Fruit fly (Drosophila melanogaster) whole organism, prepupa: ENCODE data around the gene Pex5.

Source experiments
- CG10631 ChIP-seq: fragments of 200-800 bp; sonication (Bioruptor generic); optimal IDR thresholded peaks from 2 replicates; lab custom pipeline; 2016; ENCODE audit warnings: missing biosample characterization, missing genetic modification characterization
- CG11294 ChIP-seq: fragments of 200-800 bp; sonication (Bioruptor generic); IDR thresholded peaks from 2 replicates; pipeline ENCODE4 v1.3.6; 2022; ENCODE audit warnings: missing biosample characterization, missing genetic modification characterization
- CG11902 ChIP-seq: fragments of 200-800 bp; sonication (Bioruptor generic); optimal IDR thresholded peaks from 3 replicates; lab custom pipeline; 2016; ENCODE audit warnings: missing biosample characterization, missing genetic modification characterization
- CG15336 ChIP-seq: fragments of 200-800 bp; sonication (Bioruptor generic); IDR thresholded peaks from 2 replicates; pipeline ENCODE4 v1.3.6; 2022; ENCODE audit warnings: missing biosample characterization, missing genetic modification characterization
- CG1621 ChIP-seq: fragments of 200-800 bp; sonication (Bioruptor generic); optimal IDR thresholded peaks from 3 replicates; lab custom pipeline; 2018; ENCODE audit warnings: missing biosample characterization, mild to moderate bottlenecking, missing genetic modification characterization
- CG16779 ChIP-seq: fragments of 200-800 bp; sonication (Bioruptor generic); optimal IDR thresholded peaks from 3 replicates; lab custom pipeline; 2017; ENCODE audit warnings: missing biosample characterization, mild to moderate bottlenecking, missing genetic modification characterization
- CG31627 ChIP-seq: fragments of 200-800 bp; sonication (Bioruptor generic); optimal IDR thresholded peaks from 3 replicates; lab custom pipeline; 2016; ENCODE audit warnings: missing biosample characterization, missing genetic modification characterization
- CG32006 ChIP-seq: fragments of 200-800 bp; sonication (Bioruptor generic); optimal IDR thresholded peaks from 3 replicates; lab custom pipeline; 2017; ENCODE audit warnings: missing biosample characterization, mild to moderate bottlenecking, missing genetic modification characterization
- CG34406 ChIP-seq: fragments of 200-800 bp; sonication (Bioruptor generic); optimal IDR thresholded peaks from 3 replicates; lab custom pipeline; 2016; ENCODE audit warnings: missing biosample characterization, missing genetic modification characterization
- CG3919 ChIP-seq: fragments of 200-800 bp; sonication (Bioruptor generic); optimal IDR thresholded peaks from 3 replicates; lab custom pipeline; 2016; ENCODE audit warnings: missing biosample characterization, missing genetic modification characterization
- CG6163 ChIP-seq: fragments of 200-800 bp; sonication (Bioruptor generic); IDR thresholded peaks from 3 replicates; pipeline ENCODE4 v1.3.6; 2022; ENCODE audit warnings: missing biosample characterization, missing genetic modification characterization
- CG6276 ChIP-seq: fragments of 200-800 bp; sonication (Bioruptor generic); optimal IDR thresholded peaks from 2 replicates; lab custom pipeline; 2017; ENCODE audit warnings: missing biosample characterization, mild to moderate bottlenecking, missing genetic modification characterization
- CG6792 ChIP-seq: fragments of 200-800 bp; sonication (Bioruptor generic); optimal IDR thresholded peaks from 3 replicates; lab custom pipeline; 2016; ENCODE audit warnings: missing biosample characterization, missing genetic modification characterization
- CG7368 ChIP-seq: fragments of 200-800 bp; sonication (Bioruptor generic); optimal IDR thresholded peaks from 3 replicates; lab custom pipeline; 2016; ENCODE audit warnings: missing biosample characterization, missing genetic modification characterization
- CG8119 ChIP-seq: fragments of 200-800 bp; sonication (Bioruptor generic); IDR thresholded peaks from 3 replicates; pipeline ENCODE4 v1.3.6; 2022; ENCODE audit warnings: missing biosample characterization, missing genetic modification characterization
- CG8319 ChIP-seq: fragments of 200-800 bp; sonication (Bioruptor generic); optimal IDR thresholded peaks from 3 replicates; lab custom pipeline; 2016; ENCODE audit warnings: missing biosample characterization, missing genetic modification characterization
- CG8632 ChIP-seq: fragments of 200-800 bp; sonication (Bioruptor generic); optimal IDR thresholded peaks from 3 replicates; lab custom pipeline; 2016; ENCODE audit warnings: missing biosample characterization, missing genetic modification characterization
- CG9139 ChIP-seq: fragments of 200-800 bp; sonication (Bioruptor generic); optimal IDR thresholded peaks from 3 replicates; lab custom pipeline; 2017; ENCODE audit warnings: missing biosample characterization, mild to moderate bottlenecking, missing genetic modification characterization
- Eip78C ChIP-seq: fragments of 200-800 bp; sonication (Bioruptor generic); peaks from one replicate; lab custom pipeline; 2016; ENCODE audit warnings: missing biosample characterization, missing genetic modification characterization
- Eip93F ChIP-seq: fragments of 200-800 bp; sonication (Bioruptor generic); optimal IDR thresholded peaks from 2 replicates; lab custom pipeline; 2016; ENCODE audit warnings: missing biosample characterization, mild to moderate bottlenecking, missing genetic modification characterization
- Ets21C ChIP-seq: fragments of 200-800 bp; sonication (Bioruptor generic); optimal IDR thresholded peaks from 3 replicates; lab custom pipeline; 2016; ENCODE audit warnings: missing biosample characterization, missing genetic modification characterization
- Ets96B ChIP-seq: fragments of 200-800 bp; optimal IDR thresholded peaks from 2 replicates; lab custom pipeline; 2019; ENCODE audit warnings: missing biosample characterization, mild to moderate bottlenecking, missing genetic modification characterization, moderate library complexity
- Gug ChIP-seq: fragments of 200-800 bp; sonication (Bioruptor generic); IDR thresholded peaks from 2 replicates; pipeline ENCODE4 v1.3.6; 2022; ENCODE audit warnings: missing biosample characterization, missing genetic modification characterization
- Hr38 ChIP-seq: sonication (Bioruptor generic); optimal IDR thresholded peaks from 2 replicates; lab custom pipeline; 2016; ENCODE audit warnings: missing biosample characterization, missing genetic modification characterization
- Hr39 ChIP-seq: fragments of 200-800 bp; sonication (Bioruptor generic); optimal IDR thresholded peaks from 2 replicates; lab custom pipeline; 2016; ENCODE audit warnings: missing biosample characterization, missing genetic modification characterization
- Hr4 ChIP-seq: fragments of 200-800 bp; sonication (Bioruptor generic); optimal IDR thresholded peaks from 3 replicates; lab custom pipeline; 2016; ENCODE audit warnings: missing biosample characterization, missing genetic modification characterization
- Lpt ChIP-seq: fragments of 200-800 bp; sonication (Bioruptor generic); optimal IDR thresholded peaks from 3 replicates; lab custom pipeline; 2016; ENCODE audit warnings: missing biosample characterization, missing genetic modification characterization
- OdsH ChIP-seq: fragments of 200-800 bp; sonication (Bioruptor generic); optimal IDR thresholded peaks from 3 replicates; lab custom pipeline; 2016; ENCODE audit warnings: missing biosample characterization, missing genetic modification characterization
- Sox102F ChIP-seq: fragments of 200-800 bp; sonication (Bioruptor generic); optimal IDR thresholded peaks from 2 replicates; lab custom pipeline; 2016; ENCODE audit warnings: missing biosample characterization, mild to moderate bottlenecking, missing genetic modification characterization
- achi ChIP-seq: fragments of 200-800 bp; sonication (Bioruptor generic); optimal IDR thresholded peaks from 3 replicates; lab custom pipeline; 2016; ENCODE audit warnings: missing biosample characterization, missing genetic modification characterization
- acj6 ChIP-seq: fragments of 200-800 bp; sonication (Bioruptor generic); optimal IDR thresholded peaks from 3 replicates; lab custom pipeline; 2016; ENCODE audit warnings: missing biosample characterization, missing genetic modification characterization
- cyc ChIP-seq: fragments of 200-800 bp; sonication (Bioruptor generic); optimal IDR thresholded peaks from 3 replicates; lab custom pipeline; 2016; ENCODE audit warnings: missing biosample characterization, missing genetic modification characterization
- dsx ChIP-seq: fragments of 200-800 bp; optimal IDR thresholded peaks from 3 replicates; lab custom pipeline; 2019; ENCODE audit warnings: missing biosample characterization, mild to moderate bottlenecking, missing genetic modification characterization, moderate library complexity; ENCODE audit not compliant: poor library complexity, severe bottlenecking
- eg ChIP-seq: fragments of 200-800 bp; sonication (Bioruptor generic); IDR thresholded peaks from 3 replicates; pipeline ENCODE4 v1.3.6; 2022; ENCODE audit warnings: missing biosample characterization, missing genetic modification characterization
- esn ChIP-seq: fragments of 200-800 bp; sonication (Bioruptor generic); optimal IDR thresholded peaks from 2 replicates; lab custom pipeline; 2016; ENCODE audit warnings: missing biosample characterization, mild to moderate bottlenecking, missing genetic modification characterization, moderate library complexity
- fd59A ChIP-seq: fragments of 200-800 bp; sonication (Bioruptor generic); optimal IDR thresholded peaks from 2 replicates; lab custom pipeline; 2017; ENCODE audit warnings: missing biosample characterization, mild to moderate bottlenecking, missing genetic modification characterization, missing genetic modification reagents
- fkh ChIP-seq: fragments of 200-800 bp; sonication (Bioruptor generic); optimal IDR thresholded peaks from 3 replicates; lab custom pipeline; 2017; ENCODE audit warnings: missing biosample characterization, mild to moderate bottlenecking, missing genetic modification characterization, moderate library complexity
- lz ChIP-seq: fragments of 200-800 bp; sonication (Bioruptor generic); optimal IDR thresholded peaks from 3 replicates; lab custom pipeline; 2016; ENCODE audit warnings: missing biosample characterization, missing genetic modification characterization
- net ChIP-seq: fragments of 200-800 bp; sonication (Bioruptor generic); optimal IDR thresholded peaks from 3 replicates; lab custom pipeline; 2016; ENCODE audit warnings: missing biosample characterization, missing genetic modification characterization
- pdm3 ChIP-seq: fragments of 200-800 bp; sonication (Bioruptor generic); optimal IDR thresholded peaks from 3 replicates; lab custom pipeline; 2016; ENCODE audit warnings: missing biosample characterization, missing genetic modification characterization
- salr ChIP-seq, 2 experiments: fragments of 200-800 bp; sonication (Bioruptor generic); optimal IDR thresholded peaks; 3 replicates each; lab custom pipeline; 2016 to 2018; ENCODE audit warnings: missing biosample characterization in 2 of 2, missing genetic modification characterization in 2 of 2, mild to moderate bottlenecking in 1 of 2
- spab ChIP-seq: fragments of 200-800 bp; sonication (Bioruptor generic); optimal IDR thresholded peaks from 2 replicates; lab custom pipeline; 2017; ENCODE audit warnings: missing biosample characterization, mild to moderate bottlenecking, missing genetic modification characterization, missing genetic modification reagents
- ss ChIP-seq, 2 experiments: fragments of 200-800 bp; sonication (Bioruptor generic); optimal IDR thresholded peaks; 2 replicates in 1 of 2; 3 replicates in 1 of 2; lab custom pipeline; 2017 to 2018; ENCODE audit warnings: mild to moderate bottlenecking in 2 of 2, missing biosample characterization in 2 of 2, missing genetic modification characterization in 2 of 2, moderate library complexity in 1 of 2
- svp ChIP-seq: fragments of 200-800 bp; sonication (Bioruptor generic); peaks from one replicate; lab custom pipeline; 2016; ENCODE audit warnings: missing biosample characterization, missing genetic modification characterization
- topi ChIP-seq: fragments of 200-800 bp; sonication (Bioruptor generic); optimal IDR thresholded peaks from 3 replicates; lab custom pipeline; 2016; ENCODE audit warnings: missing biosample characterization, missing genetic modification characterization
- vri ChIP-seq: fragments of 200-800 bp; sonication (Bioruptor generic); optimal IDR thresholded peaks from 3 replicates; lab custom pipeline; 2016; ENCODE audit warnings: missing biosample characterization, mild to moderate bottlenecking, missing genetic modification characterization

Gene Pex5

DNA sequence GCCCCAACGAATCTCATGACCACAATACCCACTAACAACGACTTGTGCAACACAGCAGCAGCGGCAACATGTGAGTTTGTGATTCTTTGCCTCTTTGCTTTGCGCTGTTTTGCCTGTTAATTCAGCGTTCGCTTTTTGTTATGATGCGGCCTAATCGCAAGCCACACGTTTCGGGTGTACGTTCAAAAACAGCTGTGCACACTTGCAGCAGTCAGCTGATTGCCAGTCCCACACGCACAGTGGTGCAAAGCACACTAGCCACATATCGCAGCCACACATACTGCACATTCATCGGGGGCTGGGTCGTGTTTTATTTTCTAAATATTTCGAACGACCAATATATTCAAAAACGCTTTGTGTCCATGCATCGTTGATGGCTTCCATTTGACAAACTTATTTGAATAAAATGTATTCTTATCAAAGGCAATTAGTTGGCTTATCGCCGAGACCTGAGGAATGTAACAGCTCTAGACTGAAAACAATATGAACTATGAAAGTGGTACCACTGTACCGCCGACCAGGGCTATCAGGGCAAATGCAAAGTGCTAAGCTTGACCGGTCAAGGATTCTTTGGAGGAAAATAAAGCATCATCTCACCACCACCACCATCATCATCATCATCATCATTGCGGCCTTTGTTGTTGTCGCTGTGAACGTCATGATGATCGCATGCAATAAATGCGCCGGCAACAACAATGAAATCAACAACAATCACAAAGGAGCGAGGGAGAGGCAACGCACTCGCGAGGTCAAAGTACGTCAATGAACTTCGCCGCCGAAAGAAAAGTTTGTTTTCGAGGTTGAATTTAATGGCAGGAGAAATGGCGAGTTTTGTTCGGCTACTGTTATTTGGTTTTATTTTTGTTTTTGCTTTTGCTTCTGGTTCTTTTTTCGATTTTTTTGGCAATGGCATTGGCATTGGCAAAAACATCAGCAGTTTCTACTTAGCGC is 42.7 kb downstream of the Pex5 start (continued):
- TF ChIP-seq Gug (GFP tag; lab: Robert Waterston, UW) (no peak), ss (GFP tag; optimal IDR thresholded peaks at IDR 0.05; lab: Kevin White, UChicago) (peak; percentile 33 to 69), CG9139 (GFP tag; lab: Kevin White, UChicago) (peak; percentile 23), lz (GFP tag; lab: Kevin White, UChicago) (peak; percentile 60), CG31627 (GFP tag; lab: Kevin White, UChicago) (peak; percentile 65), Ets96B (peak; percentile 60), salr (GFP tag; optimal IDR thresholded peaks at IDR 0.05; lab: Kevin White, UChicago) (peak; percentile 32 to 45), fd59A (GFP tag; lab: Kevin White, UChicago) (peak; percentile 48), CG7368 (GFP tag; lab: Kevin White, UChicago) (peak; percentile 52), Eip78C (GFP tag; lab: Kevin White, UChicago) (peak; percentile 91), Lpt (GFP tag; lab: Kevin White, UChicago) (no peak), Hr38 (GFP tag; lab: Kevin White, UChicago) (no peak), Eip93F (GFP tag; lab: Kevin White, UChicago) (no peak), CG10631 (GFP tag; lab: Kevin White, UChicago) (peak; percentile 63), Sox102F (GFP tag; lab: Kevin White, UChicago) (peak; percentile 63), dsx (GFP tag; lab: Kevin White, UChicago) (peak; percentile 9), eg (GFP tag; lab: Robert Waterston, UW) (0 out of 3 replicates have a peak, but pooled peaks have one; percentile 38), CG11294 (GFP tag; lab: Robert Waterston, UW) (no peak; the same call in 1 of the 2 replicates), OdsH (peak; percentile 53), CG1621 (tag; lab: Kevin White, UChicago) (peak; percentile 49), Hr4 (GFP tag; lab: Kevin White, UChicago) (peak; percentile 50), CG16779 (tag; lab: Kevin White, UChicago) (peak; percentile 29), CG11902 (peak; percentile 49), CG8119 (GFP tag; lab: Robert Waterston, UW) (peak; percentile 52), spab (GFP tag; lab: Kevin White, UChicago) (peak; percentile 18), svp (GFP tag; lab: Kevin White, UChicago) (peak; percentile 91), CG34406 (GFP tag; lab: Kevin White, UChicago) (peak; percentile 54), vri (GFP tag; lab: Kevin White, UChicago) (no peak), esn (GFP tag; lab: Kevin White, UChicago) (peak; percentile 74)

DNA sequence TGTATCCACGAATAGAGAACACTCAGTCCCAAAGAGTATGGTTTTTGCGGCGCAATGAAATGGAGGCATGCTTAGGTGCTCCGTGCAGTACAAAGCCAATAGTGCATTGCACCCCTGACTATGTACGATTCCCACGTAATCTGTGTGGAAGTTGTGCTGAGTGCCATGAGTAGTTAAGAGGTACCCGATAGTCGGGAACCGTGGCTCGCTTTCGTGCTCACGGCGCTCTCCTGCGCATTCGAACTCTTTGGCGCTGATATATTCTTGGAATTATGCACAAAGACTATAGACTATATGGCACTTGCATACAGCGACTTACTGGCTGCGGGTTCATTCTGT is 44.3 kb downstream of the Pex5 start:
- TF ChIP-seq CG6276 (GFP tag; lab: Kevin White, UChicago) = peak; percentile 22
- TF ChIP-seq esn (GFP tag; lab: Kevin White, UChicago) = peak; percentile 82
- no peak for TF ChIP-seq Hr38 (GFP tag; lab: Kevin White, UChicago)
- TF ChIP-seq achi (GFP tag; lab: Kevin White, UChicago) = peak; percentile 69
- TF ChIP-seq CG8319 (GFP tag; lab: Kevin White, UChicago) = peak; percentile 64
- peak; percentile 75 for TF ChIP-seq pdm3 (GFP tag; lab: Kevin White, UChicago)
- TF ChIP-seq Gug (GFP tag; lab: Robert Waterston, UW) = peak; percentile 60
- peak; percentile 76 for TF ChIP-seq CG3919 (GFP tag; lab: Kevin White, UChicago)
- peak; percentile 71 for TF ChIP-seq CG32006 (GFP tag; lab: Kevin White, UChicago)
- TF ChIP-seq Ets21C = peak; percentile 72
- TF ChIP-seq CG8119 (GFP tag; lab: Robert Waterston, UW) = peak; percentile 62; the same call in 2 of the 3 replicates
- TF ChIP-seq acj6 = peak; percentile 79
- peak; percentile 51 for TF ChIP-seq Hr4 (GFP tag; lab: Kevin White, UChicago)
- TF ChIP-seq CG16779 (tag; lab: Kevin White, UChicago) = peak; percentile 48
- TF ChIP-seq CG6792 = peak; percentile 81
- TF ChIP-seq CG31627 (GFP tag; lab: Kevin White, UChicago) = peak; percentile 81
- peak; percentile 69 for TF ChIP-seq Sox102F (GFP tag; lab: Kevin White, UChicago)
- no peak for TF ChIP-seq fkh (GFP tag; lab: Kevin White, UChicago)
- peak; percentile 64 for TF ChIP-seq CG15336 (GFP tag; lab: Robert Waterston, UW)
- TF ChIP-seq CG11902 = peak; percentile 55
- peak; percentile 82 for TF ChIP-seq Hr39 (GFP tag; lab: Kevin White, UChicago)
- TF ChIP-seq topi (GFP tag; lab: Kevin White, UChicago) = peak; percentile 84
- TF ChIP-seq net (GFP tag; lab: Kevin White, UChicago) = peak; percentile 71
- TF ChIP-seq salr (GFP tag; optimal IDR thresholded peaks at IDR 0.05; lab: Kevin White, UChicago) = peak in 1 of 2 experiments; percentile 42
- peak; percentile 66 for TF ChIP-seq CG6163 (GFP tag; lab: Robert Waterston, UW)
- TF ChIP-seq CG11294 (GFP tag; lab: Robert Waterston, UW) = peak; percentile 49; the same call in 1 of the 2 replicates
- peak; percentile 80 for TF ChIP-seq lz (GFP tag; lab: Kevin White, UChicago)
- TF ChIP-seq CG8632 (GFP tag; lab: Kevin White, UChicago) = peak; percentile 67
- TF ChIP-seq cyc = peak; percentile 84
- TF ChIP-seq CG10631 (GFP tag; lab: Kevin White, UChicago) = peak; percentile 60
- TF ChIP-seq CG9139 (GFP tag; lab: Kevin White, UChicago) = peak; percentile 53
